Fruit fly (Drosophila melanogaster) whole organism, embryonic: ENCODE results near the gene CG10194.

Experiments used
- B-H2 ChIP-seq: fragments of 200-800 bp; sonication (Bioruptor generic); optimal IDR thresholded peaks from 2 replicates; lab custom pipeline; 2018; ENCODE audit warnings: missing biosample characterization, mild to moderate bottlenecking, missing genetic modification characterization
- CG11247 ChIP-seq: fragments of 200-800 bp; sonication (Bioruptor generic); IDR thresholded peaks from 2 replicates; pipeline ENCODE4 v1.3.6; 2022; ENCODE audit warnings: missing biosample characterization, missing genetic modification characterization
- CG13424 ChIP-seq: fragments of 200-800 bp; sonication (Bioruptor generic); optimal IDR thresholded peaks from 2 replicates; lab custom pipeline; 2019; ENCODE audit warnings: missing biosample characterization, mild to moderate bottlenecking, missing genetic modification characterization, moderate library complexity
- CG1647 ChIP-seq: fragments of 200-800 bp; sonication (Bioruptor generic); optimal IDR thresholded peaks from 3 replicates; lab custom pipeline; 2016; ENCODE audit warnings: missing biosample characterization, missing genetic modification characterization
- CG18619 ChIP-seq: fragments of 200-800 bp; sonication (Bioruptor generic); optimal IDR thresholded peaks from 3 replicates; lab custom pipeline; 2017; ENCODE audit warnings: missing biosample characterization, mild to moderate bottlenecking, missing genetic modification characterization
- CG18764 ChIP-seq: fragments of 200-800 bp; sonication (Bioruptor generic); optimal IDR thresholded peaks from 3 replicates; lab custom pipeline; 2016; ENCODE audit warnings: missing biosample characterization, missing genetic modification characterization
- CG31365 ChIP-seq: fragments of 200-800 bp; sonication (Bioruptor generic); optimal IDR thresholded peaks from 2 replicates; lab custom pipeline; 2018; ENCODE audit warnings: missing biosample characterization, mild to moderate bottlenecking, missing genetic modification characterization
- CG3847 ChIP-seq: fragments of 200-800 bp; sonication (Bioruptor generic); IDR thresholded peaks from 2 replicates; pipeline ENCODE4 v1.3.6; 2022; ENCODE audit warnings: missing biosample characterization, missing genetic modification characterization
- CG4404 ChIP-seq: fragments of 200-800 bp; sonication (Bioruptor generic); IDR thresholded peaks from 2 replicates; pipeline ENCODE4 v1.3.6; 2022; ENCODE audit warnings: missing biosample characterization, missing genetic modification characterization
- CG6683 ChIP-seq: fragments of 200-800 bp; sonication (Bioruptor generic); optimal IDR thresholded peaks from 2 replicates; lab custom pipeline; 2017; ENCODE audit warnings: missing biosample characterization, mild to moderate bottlenecking, missing genetic modification characterization, missing genetic modification reagents
- CG9727 ChIP-seq: fragments of 200-800 bp; sonication (Bioruptor generic); optimal IDR thresholded peaks from 3 replicates; lab custom pipeline; 2017; ENCODE audit warnings: missing biosample characterization, mild to moderate bottlenecking, missing genetic modification characterization
- CG9817 ChIP-seq: fragments of 200-800 bp; sonication (Bioruptor generic); optimal IDR thresholded peaks from 2 replicates; lab custom pipeline; 2018; ENCODE audit warnings: missing biosample characterization, mild to moderate bottlenecking, missing genetic modification characterization, moderate library complexity
- Deaf1 ChIP-seq: fragments of 200-800 bp; optimal IDR thresholded peaks from 3 replicates; lab custom pipeline; 2019; ENCODE audit warnings: missing biosample characterization, mild to moderate bottlenecking, missing genetic modification characterization, moderate library complexity
- Dek ChIP-seq: fragments of 200-800 bp; sonication (Bioruptor generic); optimal IDR thresholded peaks from 3 replicates; lab custom pipeline; 2019; ENCODE audit warnings: missing biosample characterization, mild to moderate bottlenecking, missing genetic modification characterization, moderate library complexity
- Dref ChIP-seq: fragments of 200-800 bp; sonication (Bioruptor generic); IDR thresholded peaks from 2 replicates; pipeline ENCODE4 v1.3.6; 2022; ENCODE audit warnings: missing biosample characterization, missing genetic modification characterization
- Drgx ChIP-seq: fragments of 200-800 bp; sonication (Bioruptor generic); IDR thresholded peaks from 2 replicates; pipeline ENCODE4 v1.3.6; 2022; ENCODE audit warnings: missing biosample characterization, missing genetic modification characterization
- Eip74EF ChIP-seq, 2 experiments: fragments of 200-800 bp in 1 of 2; fragments of >200 bp in 1 of 2; sonication (Bioruptor generic) in 1 of 2; optimal IDR thresholded peaks; 2 replicates each; lab custom pipeline; 2017 to 2019; ENCODE audit warnings: missing biosample characterization in 2 of 2, missing genetic modification characterization in 2 of 2, mild to moderate bottlenecking in 1 of 2, moderate library complexity in 1 of 2
- Elba2 ChIP-seq: fragments of 200-800 bp; sonication (Bioruptor generic); optimal IDR thresholded peaks from 3 replicates; lab custom pipeline; 2016; ENCODE audit warnings: missing biosample characterization, missing genetic modification characterization
- Hey ChIP-seq: fragments of 200-800 bp; sonication (Bioruptor generic); optimal IDR thresholded peaks from 3 replicates; lab custom pipeline; 2018; ENCODE audit warnings: missing biosample characterization, mild to moderate bottlenecking, missing genetic modification characterization
- Meics ChIP-seq: fragments of 200-800 bp; sonication (Bioruptor generic); optimal IDR thresholded peaks from 2 replicates; lab custom pipeline; 2017; ENCODE audit warnings: missing biosample characterization, mild to moderate bottlenecking, missing genetic modification characterization
- NFAT ChIP-seq: fragments of 200-800 bp; sonication (Bioruptor generic); IDR thresholded peaks from 2 replicates; pipeline ENCODE4 v1.3.6; 2022; ENCODE audit warnings: missing biosample characterization, missing genetic modification characterization
- Neu2 ChIP-seq: fragments of 200-800 bp; sonication (Bioruptor generic); optimal IDR thresholded peaks from 3 replicates; lab custom pipeline; 2016; ENCODE audit warnings: missing biosample characterization, missing genetic modification characterization, borderline replicate concordance
- Pdp1 ChIP-seq, 2 experiments: fragments of 200-800 bp; sonication (Bioruptor generic); optimal IDR thresholded peaks; 3 replicates each; lab custom pipeline; 2016; ENCODE audit warnings: missing biosample characterization in 2 of 2, missing genetic modification characterization in 2 of 2, mild to moderate bottlenecking in 1 of 2, moderate library complexity in 1 of 2
- Ravus ChIP-seq: fragments of 200-800 bp; sonication (Bioruptor generic); IDR thresholded peaks from 2 replicates; pipeline ENCODE4 v1.3.6; 2022; ENCODE audit warnings: missing biosample characterization, missing genetic modification characterization
- bigmax ChIP-seq: fragments of 200-800 bp; sonication (Bioruptor generic); optimal IDR thresholded peaks from 2 replicates; lab custom pipeline; 2018; ENCODE audit warnings: missing biosample characterization, mild to moderate bottlenecking, missing genetic modification characterization
- cato ChIP-seq: fragments of 200-800 bp; sonication (Bioruptor generic); optimal IDR thresholded peaks from 2 replicates; lab custom pipeline; 2016; ENCODE audit warnings: missing biosample characterization, missing genetic modification characterization, borderline replicate concordance
- chm ChIP-seq: fragments of 200-800 bp; sonication (Bioruptor generic); IDR thresholded peaks from 2 replicates; pipeline ENCODE4 v1.3.6; 2022; ENCODE audit warnings: missing biosample characterization, missing genetic modification characterization
- corto ChIP-seq: fragments of 200-800 bp; sonication (Bioruptor generic); optimal IDR thresholded peaks from 2 replicates; lab custom pipeline; 2016; ENCODE audit warnings: missing biosample characterization, mild to moderate bottlenecking, missing genetic modification characterization, moderate library complexity
- crc ChIP-seq: fragments of 200-800 bp; sonication (Bioruptor generic); optimal IDR thresholded peaks from 2 replicates; lab custom pipeline; 2016; ENCODE audit warnings: missing biosample characterization, missing genetic modification characterization
- dati ChIP-seq: fragments of 200-800 bp; sonication (Bioruptor generic); IDR thresholded peaks from 2 replicates; pipeline ENCODE4 v1.3.6; 2022; ENCODE audit warnings: missing biosample characterization, missing genetic modification characterization
- en ChIP-seq: fragments of 200-800 bp; sonication (Bioruptor generic); optimal IDR thresholded peaks from 2 replicates; lab custom pipeline; 2016; ENCODE audit warnings: missing biosample characterization, missing genetic modification characterization
- eve ChIP-seq, 2 experiments: fragments of >200 bp; optimal IDR thresholded peaks; 2 replicates each; lab custom pipeline; 2017; ENCODE audit warnings: missing biosample characterization in 2 of 2, missing genetic modification characterization in 2 of 2
- fd102C ChIP-seq: fragments of 200-800 bp; sonication (Bioruptor generic); optimal IDR thresholded peaks from 2 replicates; lab custom pipeline; 2018; ENCODE audit warnings: missing biosample characterization, mild to moderate bottlenecking, missing genetic modification characterization, moderate library complexity
- gcm2 ChIP-seq: fragments of 200-800 bp; sonication (Bioruptor generic); optimal IDR thresholded peaks from 2 replicates; lab custom pipeline; 2016; ENCODE audit warnings: missing biosample characterization, missing genetic modification characterization
- ham ChIP-seq: fragments of 200-800 bp; sonication (Bioruptor generic); IDR thresholded peaks from 2 replicates; pipeline ENCODE4 v1.3.6; 2022; ENCODE audit warnings: missing biosample characterization, missing genetic modification characterization
- ind ChIP-seq: fragments of 200-800 bp; sonication (Bioruptor generic); optimal IDR thresholded peaks from 3 replicates; lab custom pipeline; 2016; ENCODE audit warnings: missing biosample characterization, missing genetic modification characterization
- mam ChIP-seq: fragments of 200-800 bp; sonication (Bioruptor generic); optimal IDR thresholded peaks from 3 replicates; lab custom pipeline; 2016; ENCODE audit warnings: missing biosample characterization, missing genetic modification characterization
- nmo ChIP-seq: fragments of 200-800 bp; sonication (Bioruptor generic); optimal IDR thresholded peaks from 2 replicates; lab custom pipeline; 2018; ENCODE audit warnings: missing biosample characterization, mild to moderate bottlenecking, missing genetic modification characterization, moderate library complexity
- onecut ChIP-seq: fragments of 200-800 bp; sonication (Bioruptor generic); IDR thresholded peaks from 2 replicates; pipeline ENCODE4 v1.3.6; 2022; ENCODE audit warnings: missing biosample characterization, missing genetic modification characterization
- pnt ChIP-seq: fragments of 200-800 bp; sonication (Bioruptor generic); optimal IDR thresholded peaks from 3 replicates; lab custom pipeline; 2016; ENCODE audit warnings: missing biosample characterization, missing genetic modification characterization
- repo ChIP-seq: fragments of 200-800 bp; sonication (Bioruptor generic); optimal IDR thresholded peaks from 2 replicates; lab custom pipeline; 2016; ENCODE audit warnings: missing biosample characterization, missing genetic modification characterization
- sc ChIP-seq, 3 experiments: fragments of >200 bp in 2 of 3; fragments of 200-800 bp in 1 of 3; sonication (Bioruptor generic) in 1 of 3; optimal IDR thresholded peaks; 2 replicates in 2 of 3; 3 replicates in 1 of 3; lab custom pipeline; 2017; ENCODE audit warnings: mild to moderate bottlenecking in 1 of 3, missing biosample characterization in 1 of 3, missing genetic modification characterization in 1 of 3, missing genetic modification reagents in 1 of 3
- slbo ChIP-seq: fragments of 200-800 bp; sonication (Bioruptor generic); IDR thresholded peaks from 2 replicates; pipeline ENCODE4 v1.3.6; 2022; ENCODE audit warnings: missing biosample characterization, missing genetic modification characterization
- slou ChIP-seq: fragments of 200-800 bp; sonication (Bioruptor generic); optimal IDR thresholded peaks from 3 replicates; lab custom pipeline; 2016; ENCODE audit warnings: missing biosample characterization, missing genetic modification characterization
- slp2 ChIP-seq: fragments of 200-800 bp; sonication (Bioruptor generic); optimal IDR thresholded peaks from 2 replicates; lab custom pipeline; 2016; ENCODE audit warnings: missing biosample characterization, missing genetic modification characterization
- stwl ChIP-seq: fragments of 200-800 bp; sonication (Bioruptor generic); optimal IDR thresholded peaks from 3 replicates; lab custom pipeline; 2018; ENCODE audit warnings: missing biosample characterization, mild to moderate bottlenecking, missing genetic modification characterization, moderate library complexity
- trem ChIP-seq: fragments of 200-800 bp; optimal IDR thresholded peaks from 3 replicates; lab custom pipeline; 2019; ENCODE audit warnings: missing biosample characterization, mild to moderate bottlenecking, missing genetic modification characterization, moderate library complexity
- ttk ChIP-seq: fragments of 200-800 bp; sonication (Bioruptor generic); IDR thresholded peaks from 2 replicates; pipeline ENCODE4 v2.1.2; 2022; ENCODE audit warnings: missing biosample characterization, missing genetic modification characterization
- vnd ChIP-seq: fragments of 200-800 bp; sonication (Bioruptor generic); IDR thresholded peaks from 3 replicates; pipeline ENCODE4 v1.3.6; 2022; ENCODE audit warnings: missing biosample characterization, missing genetic modification characterization; ENCODE audit not compliant: partially characterized antibody
- wek ChIP-seq: fragments of 200-800 bp; sonication (Bioruptor generic); optimal IDR thresholded peaks from 3 replicates; lab custom pipeline; 2018; ENCODE audit warnings: missing biosample characterization, mild to moderate bottlenecking, missing genetic modification characterization, moderate library complexity

The CG10194 gene

DNA sequence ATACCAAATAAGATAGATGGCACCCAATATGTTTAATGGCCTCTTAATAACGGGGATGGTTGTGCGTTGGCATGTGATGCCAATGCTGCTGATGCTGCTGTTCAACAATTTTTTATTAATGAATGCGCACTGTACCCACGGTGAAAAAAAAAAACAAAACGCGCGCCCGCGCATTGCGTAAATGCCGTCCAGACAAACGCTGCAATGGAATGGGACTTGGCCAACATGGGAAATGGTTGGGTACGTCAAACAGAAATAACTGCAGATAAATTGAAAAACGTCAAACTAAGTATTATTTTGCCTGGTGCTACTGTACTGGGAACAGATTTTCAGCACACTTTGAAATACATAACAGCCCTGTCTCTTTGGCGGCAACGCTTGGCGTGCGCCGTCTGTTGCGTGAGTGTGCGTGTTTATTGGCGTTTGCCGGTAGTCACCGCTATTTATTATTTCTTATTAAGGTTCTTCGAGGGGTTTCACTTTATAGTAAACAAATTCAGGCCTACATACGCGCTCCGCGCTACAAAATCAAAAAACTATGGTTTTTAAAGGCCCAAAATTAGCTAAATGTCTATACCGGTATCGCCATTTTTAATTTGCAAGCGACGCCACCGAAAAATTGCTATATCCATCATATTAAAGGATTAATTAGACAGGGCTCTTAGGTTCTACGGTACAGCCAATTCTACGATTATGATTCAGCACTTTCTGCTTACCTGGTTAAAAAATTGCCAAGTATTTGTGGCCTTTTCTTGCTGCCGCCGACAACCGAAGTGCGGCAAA lies 37.2 kb downstream of the CG10194 start (continued):
- TF ChIP-seq Hey (no peak), slou (GFP tag; lab: Kevin White, UChicago) (no peak), slp2 (no peak), eve (GFP tag; optimal IDR thresholded peaks at IDR 0.05; lab: Kevin White, UChicago) (no peak), Neu2 (GFP tag; lab: Kevin White, UChicago) (no peak), Pdp1 (GFP tag; optimal IDR thresholded peaks at IDR 0.05; lab: Kevin White, UChicago) (peak; percentile 22 to 51), Dref (GFP tag; lab: Robert Waterston, UW) (no peak), ttk (GFP tag; lab: Robert Waterston, UW) (no peak), mam (GFP tag; lab: Kevin White, UChicago) (peak; percentile 36), repo (GFP tag; lab: Kevin White, UChicago) (no peak), Deaf1 (tag; lab: Kevin White, UChicago) (no peak), gcm2 (no peak), NFAT (GFP tag; lab: Robert Waterston, UW) (no peak), bigmax (no peak), CG11247 (GFP tag; lab: Robert Waterston, UW) (no peak), Eip74EF (GFP tag; optimal IDR thresholded peaks at IDR 0.05; lab: Kevin White, UChicago) (no peak), CG4404 (GFP tag; lab: Robert Waterston, UW) (no peak), stwl (tag; lab: Kevin White, UChicago) (no peak), Meics (peak; percentile 23), en (GFP tag; lab: Kevin White, UChicago) (no peak), nmo (GFP tag; lab: Kevin White, UChicago) (no peak), CG18619 (GFP tag; lab: Kevin White, UChicago) (no peak), CG31365 (tag; lab: Kevin White, UChicago) (no peak), ham (GFP tag; lab: Robert Waterston, UW) (no peak), Drgx (GFP tag; lab: Robert Waterston, UW) (peak; percentile 60), CG9817 (tag; lab: Kevin White, UChicago) (no peak), CG3847 (GFP tag; lab: Robert Waterston, UW) (no peak), onecut (no peak), sc (optimal IDR thresholded peaks at IDR 0.05; lab: Kevin White, UChicago) (no peak), sc (GFP tag; optimal IDR thresholded peaks at IDR 0.05; lab: Kevin White, UChicago) (no peak), cato (no peak), dati (no peak), CG18764 (GFP tag; lab: Kevin White, UChicago) (no peak), Ravus (GFP tag; lab: Robert Waterston, UW) (no peak), B-H2 (GFP tag; lab: Kevin White, UChicago) (no peak), ind (GFP tag; lab: Kevin White, UChicago) (peak; percentile 28), CG6683 (GFP tag; lab: Kevin White, UChicago) (no peak), slbo (GFP tag; lab: Robert Waterston, UW) (peak; percentile 60), CG13424 (tag; lab: Kevin White, UChicago) (no peak), wek (GFP tag; lab: Kevin White, UChicago) (no peak), corto (GFP tag; lab: Kevin White, UChicago) (no peak), crc (GFP tag; lab: Kevin White, UChicago) (no peak), fd102C (GFP tag; lab: Kevin White, UChicago) (no peak), vnd (GFP tag; lab: Robert Waterston, UW) (no peak), chm (GFP tag; lab: Robert Waterston, UW) (no peak), pnt (no peak), trem (tag; lab: Kevin White, UChicago) (no peak), CG9727 (GFP tag; lab: Kevin White, UChicago) (no peak), Elba2 (GFP tag; lab: Kevin White, UChicago) (no peak), Dek (tag; lab: Kevin White, UChicago) (no peak), CG1647 (GFP tag; lab: Kevin White, UChicago) (no peak)
